Worm (Caenorhabditis elegans): Measurements from ENCODE around the gene qui-1.

- TF ChIP-seq dao-5 (tag; optimal IDR thresholded peaks at IDR 0.05) (no peak), him-1 (tag; optimal IDR thresholded peaks at IDR 0.05) (no peak)
Measured at ce11 chrIV:13584646-13585045, 23.0 kb downstream of the qui-1 start, which contains the start of gene sru-11.
